Fruit fly (Drosophila melanogaster): ENCODE measurements around the gene grp.

Gene grp

DNA sequence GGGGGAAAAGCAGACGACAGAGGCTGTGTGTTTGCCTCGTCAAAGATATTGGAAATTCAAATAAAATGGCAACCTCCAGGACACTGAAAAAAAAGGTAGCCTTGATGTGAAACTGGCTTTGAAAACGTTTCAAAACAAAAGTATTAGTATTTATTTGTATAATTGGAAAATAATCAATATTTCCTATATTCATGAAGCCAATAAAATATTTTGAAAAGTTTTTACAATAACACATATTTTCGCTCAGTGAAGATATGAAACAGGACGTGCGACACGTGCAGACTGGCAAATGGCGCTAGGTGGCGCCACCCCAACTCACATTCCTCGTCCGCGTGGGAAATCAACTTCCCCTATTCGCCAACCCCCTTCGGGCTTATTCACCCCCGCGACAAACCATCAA, 32.1 kb upstream of the grp start:
- TF ChIP-seq oc (tag; optimal IDR thresholded peaks at IDR 0.05), result no peak
- peak; percentile 28; the same call in 1 of the 2 replicates for TF ChIP-seq CG32772 (GFP tag; IDR thresholded peaks at IDR 0.05)
- TF ChIP-seq Hr51 (GFP tag; optimal IDR thresholded peaks at IDR 0.05), result peak; percentile 42 to 60
- TF ChIP-seq CG14050 (GFP tag; IDR thresholded peaks at IDR 0.05), result no peak
- TF ChIP-seq CG9817 (tag; optimal IDR thresholded peaks at IDR 0.05), result peak; percentile 46
- TF ChIP-seq crc (GFP tag; optimal IDR thresholded peaks at IDR 0.05), result no peak
- TF ChIP-seq BEAF-32 (GFP tag; optimal IDR thresholded peaks at IDR 0.05), result no peak
- TF ChIP-seq yki (optimal IDR thresholded peaks at IDR 0.05), result no peak
- TF ChIP-seq hth (optimal IDR thresholded peaks at IDR 0.05), result no peak
- TF ChIP-seq Ets97D (GFP tag; optimal IDR thresholded peaks at IDR 0.05), result no peak
- no peak for TF ChIP-seq Jarid2 (GFP tag; optimal IDR thresholded peaks at IDR 0.05)
- no peak for TF ChIP-seq CG34224 (GFP tag; IDR thresholded peaks at IDR 0.05; ENCODE audit: partially characterized antibody)
- TF ChIP-seq Deaf1 (tag; optimal IDR thresholded peaks at IDR 0.05), result peak; percentile 24
- TF ChIP-seq CG12744 (GFP tag; optimal IDR thresholded peaks at IDR 0.05), result no peak
- no peak for TF ChIP-seq CG8290 (GFP tag; optimal IDR thresholded peaks at IDR 0.05)
- no peak for TF ChIP-seq CG8290 (tag; optimal IDR thresholded peaks at IDR 0.05)
- peak; percentile 57 for TF ChIP-seq CG6854 (GFP tag; optimal IDR thresholded peaks at IDR 0.05)
- no peak for TF ChIP-seq cato (GFP tag; optimal IDR thresholded peaks at IDR 0.05; ENCODE audit: borderline replicate concordance)
- TF ChIP-seq sens (GFP tag), result peak; percentile 70
- no peak for TF ChIP-seq CG4617 (GFP tag; optimal IDR thresholded peaks at IDR 0.05; ENCODE audit: borderline replicate concordance)
- no peak for TF ChIP-seq CG15601 (tag; optimal IDR thresholded peaks at IDR 0.05)
- TF ChIP-seq caup (GFP tag; optimal IDR thresholded peaks at IDR 0.05; ENCODE audit: severe bottlenecking), result peak; percentile 65
- no peak for TF ChIP-seq CG4328 (GFP tag; optimal IDR thresholded peaks at IDR 0.05)
- TF ChIP-seq gro (GFP tag; optimal IDR thresholded peaks at IDR 0.05), result no peak
- no peak for TF ChIP-seq fu2 (GFP tag; optimal IDR thresholded peaks at IDR 0.05)
- TF ChIP-seq CoRest (tag; optimal IDR thresholded peaks at IDR 0.05), result peak; percentile 42
- TF ChIP-seq Bteb2 (GFP tag; optimal IDR thresholded peaks at IDR 0.05), result no peak
- no peak for TF ChIP-seq Atf3 (GFP tag; optimal IDR thresholded peaks at IDR 0.05)
- no peak for TF ChIP-seq pum (GFP tag; optimal IDR thresholded peaks at IDR 0.05)
- TF ChIP-seq rib (GFP tag; IDR thresholded peaks at IDR 0.05), result no peak
- peak; percentile 7 for TF ChIP-seq dmrt11E (tag; optimal IDR thresholded peaks at IDR 0.05)
- no peak for TF ChIP-seq gfzf (GFP tag; optimal IDR thresholded peaks at IDR 0.05)
- peak; percentile 21 for TF ChIP-seq bcd (GFP tag; optimal IDR thresholded peaks at IDR 0.05)
- TF ChIP-seq h (optimal IDR thresholded peaks at IDR 0.05), result no peak
- no peak for TF ChIP-seq jing (GFP tag; optimal IDR thresholded peaks at IDR 0.05)
- no peak for TF ChIP-seq psq (GFP tag; optimal IDR thresholded peaks at IDR 0.05)
- peak; percentile 50 for TF ChIP-seq CG13894 (tag; optimal IDR thresholded peaks at IDR 0.05)
- TF ChIP-seq kah (GFP tag; optimal IDR thresholded peaks at IDR 0.05), result no peak
- peak; percentile 41; the same call in 1 of the 2 replicates for TF ChIP-seq sisA (GFP tag; IDR thresholded peaks at IDR 0.05)
- TF ChIP-seq CG15011 (GFP tag; optimal IDR thresholded peaks at IDR 0.05), result peak; percentile 22
- no peak for TF ChIP-seq CG1602 (GFP tag; optimal IDR thresholded peaks at IDR 0.05)
- no peak for TF ChIP-seq Rx (GFP tag; IDR thresholded peaks at IDR 0.05)
- TF ChIP-seq kay (GFP tag; optimal IDR thresholded peaks at IDR 0.05), result peak; percentile 9
- peak; percentile 16 for TF ChIP-seq fd96Cb (tag; optimal IDR thresholded peaks at IDR 0.05)
- no peak for TF ChIP-seq CG31388 (GFP tag; optimal IDR thresholded peaks at IDR 0.05)
- TF ChIP-seq D (optimal IDR thresholded peaks at IDR 0.05), result no peak
- TF ChIP-seq D (GFP tag; optimal IDR thresholded peaks at IDR 0.05), result no peak
- TF ChIP-seq z (GFP tag; IDR thresholded peaks at IDR 0.05), result no peak
- no peak for TF ChIP-seq CG9609 (GFP tag; optimal IDR thresholded peaks at IDR 0.05)
- no peak for TF ChIP-seq Usf (GFP tag; optimal IDR thresholded peaks at IDR 0.05)
- TF ChIP-seq knrl (GFP tag; IDR thresholded peaks at IDR 0.05; ENCODE audit: partially characterized antibody), result no peak
- peak; percentile 21 for TF ChIP-seq CG8388 (GFP tag; optimal IDR thresholded peaks at IDR 0.05)
- TF ChIP-seq CG13775 (GFP tag; optimal IDR thresholded peaks at IDR 0.05), result peak; percentile 33
